Fruit fly (Drosophila melanogaster): ENCODE results near the gene cv-d.

cv-d gene

dm6 chr3R:15839294-15839693, 14.1 kb downstream of the cv-d start, which contains the start of gene Pbp45:
Gene Pbp45 (minus strand): TSS chr3R:15839515.
- TF ChIP-seq psq (optimal IDR thresholded peaks at IDR 0.05) (no peak), pan (optimal IDR thresholded peaks at IDR 0.05) (no peak), EcR (GFP tag; optimal IDR thresholded peaks at IDR 0.05) (no peak), usp (GFP tag; optimal IDR thresholded peaks at IDR 0.05) (no peak)

- TF ChIP-seq psq (optimal IDR thresholded peaks at IDR 0.05) (no peak), usp (GFP tag; optimal IDR thresholded peaks at IDR 0.05) (no peak), Dll (optimal IDR thresholded peaks at IDR 0.05) (no peak), pan (optimal IDR thresholded peaks at IDR 0.05) (no peak), EcR (GFP tag; optimal IDR thresholded peaks at IDR 0.05) (no peak), CG8478 (optimal IDR thresholded peaks at IDR 0.05) (no peak)
Measured at dm6 chr3R:15836864-15837824, 16.2 kb downstream of the cv-d start, which contains the start of the genes ND-23 and spn-E. Gene ND-23 (minus strand): TSS chr3R:15837117. Gene spn-E (plus strand): TSS chr3R:15837419.

dm6 chr3R:15834375-15835031, 18.9 kb downstream of the cv-d start, which contains the start of the genes CG43317 and Arpc3A:
Gene CG43317 (minus strand): TSS chr3R:15834425.
Gene Arpc3A (plus strand): TSS chr3R:15834648.
- TF ChIP-seq psq (optimal IDR thresholded peaks at IDR 0.05) (no peak), Dll (optimal IDR thresholded peaks at IDR 0.05) (no peak), EcR (GFP tag; optimal IDR thresholded peaks at IDR 0.05) (no peak), CG8478 (optimal IDR thresholded peaks at IDR 0.05) (no peak), pan (optimal IDR thresholded peaks at IDR 0.05) (no peak), usp (GFP tag; optimal IDR thresholded peaks at IDR 0.05) (no peak)

dm6 chr3R:15833332-15833731, 20.0 kb downstream of the cv-d start, which contains the start of gene CG43318:
Gene CG43318 (minus strand): TSS chr3R:15833432.
- no peak for TF ChIP-seq pan (optimal IDR thresholded peaks at IDR 0.05)
- no peak for TF ChIP-seq CG8478 (optimal IDR thresholded peaks at IDR 0.05)
- TF ChIP-seq Dll (optimal IDR thresholded peaks at IDR 0.05), result no peak
- no peak for TF ChIP-seq EcR (GFP tag; optimal IDR thresholded peaks at IDR 0.05)
- no peak for TF ChIP-seq psq (optimal IDR thresholded peaks at IDR 0.05)
- TF ChIP-seq usp (GFP tag; optimal IDR thresholded peaks at IDR 0.05), result no peak

dm6 chr3R:15832525-15832924, 20.9 kb downstream of the cv-d start, which contains the start of gene rec:
Gene rec (minus strand): TSS chr3R:15832632.
- no peak for TF ChIP-seq pan (optimal IDR thresholded peaks at IDR 0.05)
- no peak for TF ChIP-seq CG8478 (optimal IDR thresholded peaks at IDR 0.05)
- TF ChIP-seq psq (optimal IDR thresholded peaks at IDR 0.05), result no peak
- TF ChIP-seq Dll (optimal IDR thresholded peaks at IDR 0.05), result no peak
- TF ChIP-seq usp (GFP tag; optimal IDR thresholded peaks at IDR 0.05), result no peak
- TF ChIP-seq EcR (GFP tag; optimal IDR thresholded peaks at IDR 0.05), result no peak

dm6 chr3R:15827559-15827958, 25.8 kb downstream of the cv-d start:
- TF ChIP-seq psq (optimal IDR thresholded peaks at IDR 0.05), result no peak
- TF ChIP-seq Dll (optimal IDR thresholded peaks at IDR 0.05), result no peak
- TF ChIP-seq EcR (GFP tag; optimal IDR thresholded peaks at IDR 0.05), result peak in 1 of 2 experiments; percentile 52

- no peak for TF ChIP-seq Dll (optimal IDR thresholded peaks at IDR 0.05)
- TF ChIP-seq usp (GFP tag; optimal IDR thresholded peaks at IDR 0.05), result no peak
Measured at dm6 chr3R:15825521-15825920, 27.9 kb downstream of the cv-d start, which contains the start of gene CG4576. Gene CG4576 (plus strand): TSS chr3R:15825747.

- TF ChIP-seq EcR (GFP tag; optimal IDR thresholded peaks at IDR 0.05) (no peak), pan (optimal IDR thresholded peaks at IDR 0.05) (peak; percentile 13), usp (GFP tag; optimal IDR thresholded peaks at IDR 0.05) (no peak)
Measured at dm6 chr3R:15816276-15816675, 37.1 kb downstream of the cv-d start.

dm6 chr3R:15814150-15814549, 39.2 kb downstream of the cv-d start:
- TF ChIP-seq Dll (optimal IDR thresholded peaks at IDR 0.05), result no peak
- no peak for TF ChIP-seq CG8478 (optimal IDR thresholded peaks at IDR 0.05)
- TF ChIP-seq EcR (GFP tag; optimal IDR thresholded peaks at IDR 0.05), result no peak
- no peak for TF ChIP-seq usp (GFP tag; optimal IDR thresholded peaks at IDR 0.05)
- TF ChIP-seq pan (optimal IDR thresholded peaks at IDR 0.05), result no peak
- no peak for TF ChIP-seq psq (optimal IDR thresholded peaks at IDR 0.05)

dm6 chr3R:15810369-15810768, 43.0 kb downstream of the cv-d start:
- TF ChIP-seq psq (optimal IDR thresholded peaks at IDR 0.05), result no peak

dm6 chr3R:15807877-15808381, 45.5 kb downstream of the cv-d start:
- TF ChIP-seq EcR (GFP tag; optimal IDR thresholded peaks at IDR 0.05), result no peak
- TF ChIP-seq usp (GFP tag; optimal IDR thresholded peaks at IDR 0.05), result no peak
- no peak for TF ChIP-seq Dll (optimal IDR thresholded peaks at IDR 0.05)
- TF ChIP-seq CG8478 (optimal IDR thresholded peaks at IDR 0.05), result no peak
- no peak for TF ChIP-seq psq (optimal IDR thresholded peaks at IDR 0.05)
- no peak for TF ChIP-seq pan (optimal IDR thresholded peaks at IDR 0.05)

dm6 chr3R:15807306-15807705, 46.1 kb downstream of the cv-d start:
- TF ChIP-seq usp (GFP tag; optimal IDR thresholded peaks at IDR 0.05) (no peak), Dll (optimal IDR thresholded peaks at IDR 0.05) (no peak), CG8478 (optimal IDR thresholded peaks at IDR 0.05) (no peak), psq (optimal IDR thresholded peaks at IDR 0.05) (no peak), EcR (GFP tag; optimal IDR thresholded peaks at IDR 0.05) (no peak), pan (optimal IDR thresholded peaks at IDR 0.05) (no peak)

Measured in whole organism.